Worm (Caenorhabditis elegans) whole organism, late embryonic: ENCODE data around the gene F53G2.13.

Source experiments
- ama-1 ChIP-seq: fragments of 150-350 bp; optimal IDR thresholded peaks from 2 replicates; lab custom pipeline; 2014
- ceh-2 ChIP-seq: sonication (generic microtip); optimal IDR thresholded peaks from 2 replicates; lab custom pipeline; 2016; ENCODE audit warnings: missing genotype, missing genetic modification characterization, missing compliant biosample characterization
- ceh-31 ChIP-seq: sonication (generic microtip); optimal IDR thresholded peaks from 2 replicates; lab custom pipeline; 2016; ENCODE audit warnings: missing genetic modification characterization, missing compliant biosample characterization
- ceh-34 ChIP-seq: sonication (generic microtip); optimal IDR thresholded peaks from 2 replicates; lab custom pipeline; 2016; ENCODE audit warnings: mild to moderate bottlenecking, missing genetic modification characterization, missing compliant biosample characterization
- ceh-9 ChIP-seq: sonication (generic microtip); optimal IDR thresholded peaks from 2 replicates; lab custom pipeline; 2016; ENCODE audit warnings: mild to moderate bottlenecking, missing genetic modification characterization, inconsistent platforms, missing compliant biosample characterization
- nhr-232 ChIP-seq: sonication (generic microtip); optimal IDR thresholded peaks from 2 replicates; lab custom pipeline; 2016; ENCODE audit warnings: missing genetic modification characterization, missing compliant biosample characterization
- odd-2 ChIP-seq: sonication (generic microtip); optimal IDR thresholded peaks from 2 replicates; lab custom pipeline; 2017; ENCODE audit warnings: antibody characterized with exemption, mild to moderate bottlenecking, missing genetic modification characterization, missing compliant biosample characterization
- pag-3 ChIP-seq: sonication (generic microtip); optimal IDR thresholded peaks from 2 replicates; lab custom pipeline; 2016; ENCODE audit warnings: missing compliant biosample characterization, missing genetic modification characterization, borderline replicate concordance
- unc-3 ChIP-seq, 2 experiments: fragments of 200-800 bp in 1 of 2; sonication (Bioruptor generic) in 1 of 2; sonication (generic microtip) in 1 of 2; conservative IDR thresholded peaks in 1 of 2; optimal IDR thresholded peaks in 1 of 2; 2 replicates each; pipeline versions ENCODE4 v1.3.6 to Lab custom; 2016 to 2022; ENCODE audit warnings: missing compliant biosample characterization in 2 of 2, missing genetic modification characterization in 2 of 2, missing genetic modification reagents in 1 of 2
- unc-86 ChIP-seq: sonication (generic microtip); optimal IDR thresholded peaks from 2 replicates; lab custom pipeline; 2016; ENCODE audit warnings: missing genetic modification characterization, missing compliant biosample characterization

DNA sequence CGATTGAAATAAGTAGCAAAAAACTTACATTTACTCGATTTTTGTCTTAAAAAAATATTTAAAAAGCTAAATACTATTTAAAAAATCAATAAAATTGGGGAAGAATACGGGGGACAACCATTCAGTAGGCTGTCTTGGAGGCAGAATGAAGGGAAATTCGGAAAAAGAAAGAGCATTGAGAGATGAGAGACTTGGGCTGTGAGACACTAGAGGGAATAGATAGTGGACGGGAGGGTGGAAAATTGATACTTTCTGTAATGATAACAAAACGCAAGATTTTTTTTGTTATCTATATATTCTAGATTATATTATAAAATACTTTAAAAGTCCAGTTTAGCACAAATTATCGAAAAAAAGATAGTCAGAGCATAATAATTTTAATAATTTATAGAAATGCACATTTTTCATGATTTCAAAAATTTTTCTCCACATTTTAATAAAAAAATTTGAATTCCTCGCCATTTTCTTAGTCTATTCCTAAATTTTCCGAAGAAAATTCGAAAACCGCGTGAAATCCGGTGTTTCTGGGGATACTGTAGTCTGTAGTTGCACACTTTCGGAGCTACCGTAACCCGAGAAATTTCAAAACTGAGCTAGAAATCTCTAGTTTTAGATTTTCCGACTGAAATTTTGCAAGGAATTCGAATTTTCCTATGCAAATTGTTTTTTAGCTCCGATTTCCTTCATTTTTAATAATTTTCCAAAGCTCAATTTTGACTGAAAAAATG lies 20.3 kb downstream of the F53G2.13 start:
- TF ChIP-seq ceh-31, result no peak
- TF ChIP-seq pag-3 (tag; lab: Kevin White, UChicago), result no peak
- no peak for TF ChIP-seq ama-1 (lab: Kevin White, UChicago)
- TF ChIP-seq unc-86 (tag; lab: Kevin White, UChicago), result no peak
- TF ChIP-seq ceh-34 (tag; lab: Kevin White, UChicago), result no peak
- TF ChIP-seq ceh-9 (tag; lab: Kevin White, UChicago), result no peak
- no peak for TF ChIP-seq ceh-2
- TF ChIP-seq unc-3 (GFP tag; conservative IDR thresholded peaks at IDR 0.05; lab: Robert Waterston, UW), result no peak
- no peak for TF ChIP-seq unc-3 (tag; optimal IDR thresholded peaks at IDR 0.05; lab: Kevin White, UChicago)
- no peak for TF ChIP-seq nhr-232 (tag; lab: Kevin White, UChicago)
- TF ChIP-seq odd-2 (tag; lab: Kevin White, UChicago), result no peak
